Fruit fly (Drosophila melanogaster) whole organism, prepupa: ENCODE results near the gene prtp.
A peak's percentile ranks its signal among the peaks of the same experiment; 100 is the strongest.

Experiments
- Blimp-1 ChIP-seq: fragments of 200-800 bp; sonication (Bioruptor generic); optimal IDR thresholded peaks from 3 replicates; lab custom pipeline; 2017; ENCODE audit warnings: missing biosample characterization, missing genetic modification characterization, mild to moderate bottlenecking, moderate library complexity, missing genetic modification reagents
- CG10669 ChIP-seq: fragments of 200-800 bp; sonication (Bioruptor generic); optimal IDR thresholded peaks from 3 replicates; lab custom pipeline; 2018; ENCODE audit warnings: missing biosample characterization, mild to moderate bottlenecking, missing genetic modification characterization, moderate library complexity
- CG11902 ChIP-seq: fragments of 200-800 bp; sonication (Bioruptor generic); optimal IDR thresholded peaks from 3 replicates; lab custom pipeline; 2016; ENCODE audit warnings: missing biosample characterization, missing genetic modification characterization
- CG15336 ChIP-seq: fragments of 200-800 bp; sonication (Bioruptor generic); IDR thresholded peaks from 2 replicates; pipeline ENCODE4 v1.3.6; 2022; ENCODE audit warnings: missing biosample characterization, missing genetic modification characterization
- CG1621 ChIP-seq: fragments of 200-800 bp; sonication (Bioruptor generic); optimal IDR thresholded peaks from 3 replicates; lab custom pipeline; 2018; ENCODE audit warnings: missing biosample characterization, mild to moderate bottlenecking, missing genetic modification characterization
- CG3032 ChIP-seq: fragments of 200-800 bp; optimal IDR thresholded peaks from 2 replicates; lab custom pipeline; 2019; ENCODE audit warnings: missing biosample characterization, mild to moderate bottlenecking, missing genetic modification characterization, moderate library complexity
- CG31627 ChIP-seq: fragments of 200-800 bp; sonication (Bioruptor generic); optimal IDR thresholded peaks from 3 replicates; lab custom pipeline; 2016; ENCODE audit warnings: missing biosample characterization, missing genetic modification characterization
- CG34406 ChIP-seq: fragments of 200-800 bp; sonication (Bioruptor generic); optimal IDR thresholded peaks from 3 replicates; lab custom pipeline; 2016; ENCODE audit warnings: missing biosample characterization, missing genetic modification characterization
- CG4318 ChIP-seq: fragments of 200-800 bp; sonication (Bioruptor generic); optimal IDR thresholded peaks from 3 replicates; lab custom pipeline; 2017; ENCODE audit warnings: missing biosample characterization, mild to moderate bottlenecking, missing genetic modification characterization
- CG6163 ChIP-seq: fragments of 200-800 bp; sonication (Bioruptor generic); IDR thresholded peaks from 3 replicates; pipeline ENCODE4 v1.3.6; 2022; ENCODE audit warnings: missing biosample characterization, missing genetic modification characterization
- CG6276 ChIP-seq: fragments of 200-800 bp; sonication (Bioruptor generic); optimal IDR thresholded peaks from 2 replicates; lab custom pipeline; 2017; ENCODE audit warnings: missing biosample characterization, mild to moderate bottlenecking, missing genetic modification characterization
- CG6792 ChIP-seq: fragments of 200-800 bp; sonication (Bioruptor generic); optimal IDR thresholded peaks from 3 replicates; lab custom pipeline; 2016; ENCODE audit warnings: missing biosample characterization, missing genetic modification characterization
- CG6808 ChIP-seq: fragments of 200-800 bp; sonication (Bioruptor generic); optimal IDR thresholded peaks from 3 replicates; lab custom pipeline; 2017; ENCODE audit warnings: missing biosample characterization, missing genetic modification characterization, mild to moderate bottlenecking, moderate library complexity, missing genetic modification reagents
- CG6854 ChIP-seq: fragments of 200-800 bp; sonication (Bioruptor generic); optimal IDR thresholded peaks from 2 replicates; lab custom pipeline; 2017; ENCODE audit warnings: missing biosample characterization, mild to moderate bottlenecking, missing genetic modification characterization
- CG7368 ChIP-seq: fragments of 200-800 bp; sonication (Bioruptor generic); optimal IDR thresholded peaks from 3 replicates; lab custom pipeline; 2016; ENCODE audit warnings: missing biosample characterization, missing genetic modification characterization
- CG8119 ChIP-seq: fragments of 200-800 bp; sonication (Bioruptor generic); IDR thresholded peaks from 3 replicates; pipeline ENCODE4 v1.3.6; 2022; ENCODE audit warnings: missing biosample characterization, missing genetic modification characterization
- CG8319 ChIP-seq: fragments of 200-800 bp; sonication (Bioruptor generic); optimal IDR thresholded peaks from 3 replicates; lab custom pipeline; 2016; ENCODE audit warnings: missing biosample characterization, missing genetic modification characterization
- CG8632 ChIP-seq: fragments of 200-800 bp; sonication (Bioruptor generic); optimal IDR thresholded peaks from 3 replicates; lab custom pipeline; 2016; ENCODE audit warnings: missing biosample characterization, missing genetic modification characterization
- Eip75B ChIP-seq: fragments of 200-800 bp; sonication (Bioruptor generic); optimal IDR thresholded peaks from 3 replicates; lab custom pipeline; 2016; ENCODE audit warnings: missing biosample characterization, missing genetic modification characterization
- Eip78C ChIP-seq: fragments of 200-800 bp; sonication (Bioruptor generic); peaks from one replicate; lab custom pipeline; 2016; ENCODE audit warnings: missing biosample characterization, missing genetic modification characterization
- Eip93F ChIP-seq: fragments of 200-800 bp; sonication (Bioruptor generic); optimal IDR thresholded peaks from 2 replicates; lab custom pipeline; 2016; ENCODE audit warnings: missing biosample characterization, mild to moderate bottlenecking, missing genetic modification characterization
- Ets21C ChIP-seq: fragments of 200-800 bp; sonication (Bioruptor generic); optimal IDR thresholded peaks from 3 replicates; lab custom pipeline; 2016; ENCODE audit warnings: missing biosample characterization, missing genetic modification characterization
- Ets96B ChIP-seq: fragments of 200-800 bp; optimal IDR thresholded peaks from 2 replicates; lab custom pipeline; 2019; ENCODE audit warnings: missing biosample characterization, mild to moderate bottlenecking, missing genetic modification characterization, moderate library complexity
- Gug ChIP-seq: fragments of 200-800 bp; sonication (Bioruptor generic); IDR thresholded peaks from 2 replicates; pipeline ENCODE4 v1.3.6; 2022; ENCODE audit warnings: missing biosample characterization, missing genetic modification characterization
- Hr38 ChIP-seq: sonication (Bioruptor generic); optimal IDR thresholded peaks from 2 replicates; lab custom pipeline; 2016; ENCODE audit warnings: missing biosample characterization, missing genetic modification characterization
- Hr39 ChIP-seq: fragments of 200-800 bp; sonication (Bioruptor generic); optimal IDR thresholded peaks from 2 replicates; lab custom pipeline; 2016; ENCODE audit warnings: missing biosample characterization, missing genetic modification characterization
- Hr4 ChIP-seq: fragments of 200-800 bp; sonication (Bioruptor generic); optimal IDR thresholded peaks from 3 replicates; lab custom pipeline; 2016; ENCODE audit warnings: missing biosample characterization, missing genetic modification characterization
- Lpt ChIP-seq: fragments of 200-800 bp; sonication (Bioruptor generic); optimal IDR thresholded peaks from 3 replicates; lab custom pipeline; 2016; ENCODE audit warnings: missing biosample characterization, missing genetic modification characterization
- Met ChIP-seq: fragments of 200-800 bp; sonication (Bioruptor generic); optimal IDR thresholded peaks from 3 replicates; lab custom pipeline; 2016; ENCODE audit warnings: missing biosample characterization, missing genetic modification characterization
- OdsH ChIP-seq: fragments of 200-800 bp; sonication (Bioruptor generic); optimal IDR thresholded peaks from 3 replicates; lab custom pipeline; 2016; ENCODE audit warnings: missing biosample characterization, missing genetic modification characterization
- Smox ChIP-seq: fragments of 200-800 bp; sonication (Bioruptor generic); optimal IDR thresholded peaks from 3 replicates; lab custom pipeline; 2016; ENCODE audit warnings: missing biosample characterization, missing genetic modification characterization
- Sox102F ChIP-seq: fragments of 200-800 bp; sonication (Bioruptor generic); optimal IDR thresholded peaks from 2 replicates; lab custom pipeline; 2016; ENCODE audit warnings: missing biosample characterization, mild to moderate bottlenecking, missing genetic modification characterization
- Sox14 ChIP-seq: fragments of 200-800 bp; sonication (Bioruptor generic); optimal IDR thresholded peaks from 3 replicates; lab custom pipeline; 2016; ENCODE audit warnings: missing biosample characterization, missing genetic modification characterization
- Sox15 ChIP-seq: fragments of 200-800 bp; sonication (Bioruptor generic); optimal IDR thresholded peaks from 3 replicates; lab custom pipeline; 2016; ENCODE audit warnings: missing biosample characterization, missing genetic modification characterization
- achi ChIP-seq: fragments of 200-800 bp; sonication (Bioruptor generic); optimal IDR thresholded peaks from 3 replicates; lab custom pipeline; 2016; ENCODE audit warnings: missing biosample characterization, missing genetic modification characterization
- acj6 ChIP-seq: fragments of 200-800 bp; sonication (Bioruptor generic); optimal IDR thresholded peaks from 3 replicates; lab custom pipeline; 2016; ENCODE audit warnings: missing biosample characterization, missing genetic modification characterization
- dac ChIP-seq: fragments of 200-800 bp; sonication (Bioruptor generic); optimal IDR thresholded peaks from 2 replicates; lab custom pipeline; 2017; ENCODE audit warnings: missing biosample characterization, mild to moderate bottlenecking, missing genetic modification characterization
- eg ChIP-seq: fragments of 200-800 bp; sonication (Bioruptor generic); IDR thresholded peaks from 3 replicates; pipeline ENCODE4 v1.3.6; 2022; ENCODE audit warnings: missing biosample characterization, missing genetic modification characterization
- fd59A ChIP-seq: fragments of 200-800 bp; sonication (Bioruptor generic); optimal IDR thresholded peaks from 2 replicates; lab custom pipeline; 2017; ENCODE audit warnings: missing biosample characterization, mild to moderate bottlenecking, missing genetic modification characterization, missing genetic modification reagents
- fd85E ChIP-seq: fragments of 200-800 bp; sonication (Bioruptor generic); optimal IDR thresholded peaks from 3 replicates; lab custom pipeline; 2016; ENCODE audit warnings: missing biosample characterization, missing genetic modification characterization
- fkh ChIP-seq: fragments of 200-800 bp; sonication (Bioruptor generic); optimal IDR thresholded peaks from 3 replicates; lab custom pipeline; 2017; ENCODE audit warnings: missing biosample characterization, mild to moderate bottlenecking, missing genetic modification characterization, moderate library complexity
- lz ChIP-seq: fragments of 200-800 bp; sonication (Bioruptor generic); optimal IDR thresholded peaks from 3 replicates; lab custom pipeline; 2016; ENCODE audit warnings: missing biosample characterization, missing genetic modification characterization
- pdm3 ChIP-seq: fragments of 200-800 bp; sonication (Bioruptor generic); optimal IDR thresholded peaks from 3 replicates; lab custom pipeline; 2016; ENCODE audit warnings: missing biosample characterization, missing genetic modification characterization
- spab ChIP-seq: fragments of 200-800 bp; sonication (Bioruptor generic); optimal IDR thresholded peaks from 2 replicates; lab custom pipeline; 2017; ENCODE audit warnings: missing biosample characterization, mild to moderate bottlenecking, missing genetic modification characterization, missing genetic modification reagents
- ss ChIP-seq, 2 experiments: fragments of 200-800 bp; sonication (Bioruptor generic); optimal IDR thresholded peaks; 2 replicates in 1 of 2; 3 replicates in 1 of 2; lab custom pipeline; 2017 to 2018; ENCODE audit warnings: mild to moderate bottlenecking in 2 of 2, missing biosample characterization in 2 of 2, missing genetic modification characterization in 2 of 2, moderate library complexity in 1 of 2
- svp ChIP-seq: fragments of 200-800 bp; sonication (Bioruptor generic); peaks from one replicate; lab custom pipeline; 2016; ENCODE audit warnings: missing biosample characterization, missing genetic modification characterization
- topi ChIP-seq: fragments of 200-800 bp; sonication (Bioruptor generic); optimal IDR thresholded peaks from 3 replicates; lab custom pipeline; 2016; ENCODE audit warnings: missing biosample characterization, missing genetic modification characterization
- vri ChIP-seq: fragments of 200-800 bp; sonication (Bioruptor generic); optimal IDR thresholded peaks from 3 replicates; lab custom pipeline; 2016; ENCODE audit warnings: missing biosample characterization, mild to moderate bottlenecking, missing genetic modification characterization

prtp gene

DNA sequence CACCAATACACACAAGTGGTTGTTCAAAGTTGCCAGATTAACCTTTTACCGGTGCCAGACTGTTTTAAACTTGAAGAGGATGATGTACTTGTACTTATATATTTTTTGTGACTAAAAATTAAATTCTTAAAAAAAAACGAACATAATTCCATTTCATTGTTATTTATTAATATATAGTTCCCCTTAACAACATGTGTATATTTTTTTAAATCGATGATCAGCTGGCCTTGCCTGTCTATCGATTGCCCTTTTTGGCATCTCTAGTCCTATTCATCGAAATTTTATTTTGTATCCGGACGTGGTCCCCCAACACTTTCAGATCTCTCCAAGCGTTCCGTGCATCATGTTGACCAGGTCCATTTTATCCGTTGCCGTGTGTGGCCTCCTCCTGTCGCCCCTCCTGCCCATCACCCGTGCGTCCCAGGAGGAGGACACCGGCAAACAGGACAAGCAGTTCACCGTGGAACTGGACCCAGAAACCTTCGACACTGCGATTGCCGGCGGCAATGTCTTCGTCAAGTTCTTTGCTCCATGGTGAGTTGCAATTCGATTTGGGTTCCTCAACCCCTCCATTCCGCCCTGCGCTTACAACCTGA, at the start of gene prtp:
prtp (plus strand) TSS at position 26 of the 596 bp plus-strand sequence.
- TF ChIP-seq CG1621 (tag; lab: Kevin White, UChicago) (peak; percentile 90), Eip93F (peak; percentile 80), Eip78C (GFP tag; lab: Kevin White, UChicago) (peak; percentile 57), Hr38 (no peak)

- peak; percentile 55 for TF ChIP-seq Sox15 (GFP tag; lab: Kevin White, UChicago)
- no peak for TF ChIP-seq fd85E
- peak; percentile 38 for TF ChIP-seq Ets21C (GFP tag; lab: Kevin White, UChicago)
- peak; percentile 48 for TF ChIP-seq lz
- peak; percentile 67 for TF ChIP-seq achi
- TF ChIP-seq OdsH (GFP tag; lab: Kevin White, UChicago): peak; percentile 66
- peak; percentile 37 for TF ChIP-seq dac (GFP tag; lab: Kevin White, UChicago)
- no peak for TF ChIP-seq Met (GFP tag; lab: Kevin White, UChicago)
- TF ChIP-seq CG34406 (GFP tag; lab: Kevin White, UChicago): peak; percentile 57
- TF ChIP-seq Sox14 (GFP tag; lab: Kevin White, UChicago): peak; percentile 47
- TF ChIP-seq Sox102F (GFP tag; lab: Kevin White, UChicago): no peak
- TF ChIP-seq pdm3 (GFP tag; lab: Kevin White, UChicago): no peak
- peak; percentile 46 for TF ChIP-seq Eip78C (GFP tag; lab: Kevin White, UChicago)
- TF ChIP-seq topi: peak; percentile 49
- no peak for TF ChIP-seq Lpt (GFP tag; lab: Kevin White, UChicago)
- peak; percentile 10 for TF ChIP-seq spab
- no peak for TF ChIP-seq Hr4 (GFP tag; lab: Kevin White, UChicago)
- TF ChIP-seq CG1621 (tag; lab: Kevin White, UChicago): no peak
- TF ChIP-seq Blimp-1 (GFP tag; lab: Kevin White, UChicago): peak; percentile 12
- TF ChIP-seq CG15336: peak; percentile 43; the same call in 1 of the 2 replicates
- TF ChIP-seq Smox (GFP tag; lab: Kevin White, UChicago): no peak
- peak; percentile 51 for TF ChIP-seq CG10669 (GFP tag; lab: Kevin White, UChicago)
- 0 out of 3 replicates have a peak, but pooled peaks have one; percentile 46 for TF ChIP-seq CG6163 (GFP tag; lab: Robert Waterston, UW)
- TF ChIP-seq CG7368 (GFP tag; lab: Kevin White, UChicago): peak; percentile 48
- TF ChIP-seq CG4318 (GFP tag; lab: Kevin White, UChicago): peak; percentile 48
- peak; percentile 52; the same call in 1 of the 2 replicates for TF ChIP-seq Gug (GFP tag; lab: Robert Waterston, UW)
- TF ChIP-seq CG8319: peak; percentile 48
- TF ChIP-seq fkh (GFP tag; lab: Kevin White, UChicago): peak; percentile 45
- peak; percentile 48; the same call in 1 of the 3 replicates for TF ChIP-seq CG8119
- TF ChIP-seq CG6808: peak; percentile 65
- peak; percentile 47 for TF ChIP-seq CG6792 (GFP tag; lab: Kevin White, UChicago)
- TF ChIP-seq CG8632 (GFP tag; lab: Kevin White, UChicago): peak; percentile 38
- TF ChIP-seq Eip75B (GFP tag; lab: Kevin White, UChicago): no peak
- peak; percentile 31 for TF ChIP-seq Ets96B
- peak; percentile 52; the same call in 1 of the 3 replicates for TF ChIP-seq eg (GFP tag; lab: Robert Waterston, UW)
- TF ChIP-seq CG31627: peak; percentile 60
- peak; percentile 57 for TF ChIP-seq CG11902 (GFP tag; lab: Kevin White, UChicago)
- TF ChIP-seq fd59A: peak; percentile 34
- no peak for TF ChIP-seq CG6276 (GFP tag; lab: Kevin White, UChicago)
- no peak for TF ChIP-seq vri (GFP tag; lab: Kevin White, UChicago)
- no peak for TF ChIP-seq CG6854 (GFP tag; lab: Kevin White, UChicago)
- TF ChIP-seq Eip93F: no peak
- peak; percentile 81 for TF ChIP-seq svp (GFP tag; lab: Kevin White, UChicago)
- peak; percentile 63 for TF ChIP-seq Hr39 (GFP tag; lab: Kevin White, UChicago)
- TF ChIP-seq acj6 (GFP tag; lab: Kevin White, UChicago): peak; percentile 63
- TF ChIP-seq ss (GFP tag; optimal IDR thresholded peaks at IDR 0.05; lab: Kevin White, UChicago): peak in 1 of 2 experiments; percentile 39
- TF ChIP-seq Hr38: no peak
- TF ChIP-seq CG3032: peak; percentile 54
These were observed 38.0 kb upstream of the prtp start, which contains the start of the genes Vlet and bif for dm6 chrX:11678539-11679040. Gene Vlet (minus strand): TSS chrX:11678589. Gene bif (plus strand): TSS chrX:11678970.
